Worm (Caenorhabditis elegans): ENCODE measurements around the gene tasp-1.

DNA sequence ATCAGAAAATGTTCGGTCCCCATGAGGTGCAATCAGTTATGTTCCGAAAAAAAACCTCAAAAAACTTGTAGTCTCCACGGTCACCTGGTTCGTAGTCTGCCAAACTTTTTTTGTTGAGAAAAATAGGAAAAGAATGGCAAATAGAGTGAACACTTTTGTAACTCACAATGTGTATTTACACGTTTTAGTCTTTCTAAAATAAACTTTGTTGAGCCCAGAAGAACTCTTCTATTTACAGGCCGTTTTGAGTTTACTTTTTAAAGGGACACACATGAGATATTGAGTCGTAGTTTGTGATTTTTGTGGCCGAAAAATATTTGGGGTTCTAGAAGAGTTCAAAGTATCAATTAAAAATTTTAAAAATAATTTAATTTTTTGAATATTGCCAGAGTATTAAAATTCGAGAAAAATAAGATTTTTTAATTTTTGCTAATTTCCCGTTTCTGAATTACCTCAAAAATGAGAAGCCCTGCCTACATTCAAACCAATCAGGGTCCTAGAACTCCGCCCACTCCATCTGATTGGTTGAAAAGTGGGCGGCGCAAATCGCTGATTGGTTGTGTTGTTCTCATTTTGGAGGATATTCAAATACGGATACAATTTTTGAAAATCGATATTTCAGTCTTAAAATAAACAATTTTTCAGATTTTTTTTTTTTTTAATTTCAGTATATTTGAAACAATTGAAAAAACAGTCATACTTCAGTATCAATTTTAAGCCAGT lies 24.4 kb upstream of the tasp-1 start:
- TF ChIP-seq fkh-10 (GFP tag; optimal IDR thresholded peaks at IDR 0.05), result no peak
- no peak for TF ChIP-seq nhr-237 (tag; optimal IDR thresholded peaks at IDR 0.05)
- TF ChIP-seq zag-1 (tag; optimal IDR thresholded peaks at IDR 0.05), result no peak
- TF ChIP-seq isw-1 (GFP tag; IDR thresholded peaks at IDR 0.05), result no peak
- TF ChIP-seq ceh-82 (tag; optimal IDR thresholded peaks at IDR 0.05), result no peak
- TF ChIP-seq lir-3 (tag; optimal IDR thresholded peaks at IDR 0.05; ENCODE audit: poor library complexity), result no peak
- no peak for TF ChIP-seq mdl-1 (tag; optimal IDR thresholded peaks at IDR 0.05)
- TF ChIP-seq aly-2 (tag; optimal IDR thresholded peaks at IDR 0.05), result no peak
- TF ChIP-seq ets-5 (GFP tag; IDR thresholded peaks at IDR 0.05), result no peak
- TF ChIP-seq snpc-4 (tag; optimal IDR thresholded peaks at IDR 0.05), result no peak
